Worm (Caenorhabditis elegans) whole organism, L4 larva: Measurements from ENCODE around the gene Y53C12B.1.

ENCODE experiments used
- F10B5.3 ChIP-seq: sonication (generic microtip); optimal IDR thresholded peaks from 2 replicates; lab custom pipeline; 2016; ENCODE audit warnings: mild to moderate bottlenecking, missing genetic modification characterization, missing compliant biosample characterization
- Y48G9A.11 ChIP-seq: fragments of 200-800 bp; sonication (Bioruptor generic); IDR thresholded peaks from 2 replicates; pipeline ENCODE4 v1.3.6; 2022; ENCODE audit warnings: missing genetic modification reagents, missing genetic modification characterization, missing compliant biosample characterization
- Y5F2A.4 ChIP-seq: fragments of 200-800 bp; sonication (Bioruptor generic); optimal IDR thresholded peaks from 2 replicates; lab custom pipeline; 2018; ENCODE audit warnings: mild to moderate bottlenecking, missing genetic modification characterization, missing compliant biosample characterization
- aly-2 ChIP-seq: sonication (generic microtip); optimal IDR thresholded peaks from 2 replicates; lab custom pipeline; 2018; ENCODE audit warnings: missing biosample characterization, missing genetic modification characterization
- ama-1 ChIP-seq: fragments of 150-350 bp; optimal IDR thresholded peaks from 2 replicates; lab custom pipeline; 2014; ENCODE audit warnings: inconsistent platforms, mixed read lengths
- ceh-20 ChIP-seq: fragments of 200-800 bp; sonication (Bioruptor generic); IDR thresholded peaks from 2 replicates; pipeline ENCODE4 v1.3.6; 2022; ENCODE audit warnings: missing genetic modification reagents, missing genetic modification characterization, missing compliant biosample characterization
- ceh-28 ChIP-seq: fragments of 150-350 bp; optimal IDR thresholded peaks from 2 replicates; lab custom pipeline; 2014; ENCODE audit warnings: missing biosample characterization, missing genetic modification reagents, missing genetic modification characterization
- cey-2 ChIP-seq: sonication (generic microtip); optimal IDR thresholded peaks from 3 replicates; lab custom pipeline; 2017; ENCODE audit warnings: missing genetic modification characterization, mild to moderate bottlenecking, missing compliant biosample characterization, antibody characterized with exemption, borderline replicate concordance; ENCODE audit not compliant: insufficient read depth
- daf-12 ChIP-seq: fragments of 150-350 bp; optimal IDR thresholded peaks from 2 replicates; lab custom pipeline; 2014; ENCODE audit warnings: missing biosample characterization, missing genetic modification reagents, missing genetic modification characterization
- dmd-6 ChIP-seq: fragments of 200-800 bp; sonication (Bioruptor generic); IDR thresholded peaks from 2 replicates; pipeline ENCODE4 v1.3.6; 2022; ENCODE audit warnings: missing genetic modification reagents, missing genetic modification characterization, missing compliant biosample characterization
- dmd-8 ChIP-seq: fragments of 200-800 bp; sonication (Bioruptor generic); IDR thresholded peaks from 2 replicates; pipeline ENCODE4 v1.3.6; 2022; ENCODE audit warnings: missing genetic modification characterization, missing compliant biosample characterization
- dmd-9 ChIP-seq: fragments of 200-800 bp; sonication (Bioruptor generic); IDR thresholded peaks from 2 replicates; pipeline ENCODE4 v1.3.6; 2022; ENCODE audit warnings: missing genetic modification reagents, missing genetic modification characterization, missing compliant biosample characterization
- dpl-1 ChIP-seq: fragments of 150-350 bp; optimal IDR thresholded peaks from 2 replicates; lab custom pipeline; 2014; ENCODE audit warnings: missing biosample characterization, missing genetic modification reagents, missing genetic modification characterization
- duxl-1 ChIP-seq: sonication (generic microtip); optimal IDR thresholded peaks from 2 replicates; lab custom pipeline; 2016; ENCODE audit warnings: mild to moderate bottlenecking, missing genetic modification characterization, moderate library complexity, missing compliant biosample characterization; ENCODE audit not compliant: poor library complexity
- egl-27 ChIP-seq: sonication (generic microtip); optimal IDR thresholded peaks from 3 replicates; lab custom pipeline; 2017; ENCODE audit warnings: missing biosample characterization, missing genetic modification reagents, missing genetic modification characterization
- fos-1 ChIP-seq: fragments of 150-350 bp; optimal IDR thresholded peaks from 2 replicates; lab custom pipeline; 2014; ENCODE audit warnings: missing biosample characterization, missing genetic modification characterization
- hif-1 ChIP-seq, 2 experiments: sonication (generic microtip); optimal IDR thresholded peaks; 2 replicates each; lab custom pipeline; 2016 to 2017; ENCODE audit warnings: missing compliant biosample characterization in 2 of 2, missing genetic modification characterization in 2 of 2, missing genetic modification reagents in 2 of 2, missing genotype in 2 of 2, mild to moderate bottlenecking in 1 of 2
- hlh-11 ChIP-seq: fragments of 200-800 bp; sonication (Bioruptor generic); optimal IDR thresholded peaks from 2 replicates; lab custom pipeline; 2018; ENCODE audit warnings: mild to moderate bottlenecking, missing genetic modification characterization, missing compliant biosample characterization
- hlh-30 ChIP-seq: sonication (generic microtip); optimal IDR thresholded peaks from 2 replicates; lab custom pipeline; 2017; ENCODE audit warnings: antibody characterized with exemption, mild to moderate bottlenecking, missing genetic modification characterization, missing compliant biosample characterization; ENCODE audit not compliant: insufficient read depth
- lim-7 ChIP-seq: fragments of 200-800 bp; sonication (Bioruptor generic); IDR thresholded peaks from 2 replicates; pipeline ENCODE4 v1.3.6; 2022; ENCODE audit warnings: missing genetic modification characterization, missing compliant biosample characterization
- lin-13 ChIP-seq: fragments of 150-350 bp; optimal IDR thresholded peaks from 2 replicates; lab custom pipeline; 2014; ENCODE audit warnings: missing biosample characterization, missing genetic modification reagents, missing genetic modification characterization
- lin-38 ChIP-seq: fragments of 200-800 bp; sonication (Bioruptor generic); IDR thresholded peaks from 2 replicates; pipeline ENCODE4 v1.3.6; 2022; ENCODE audit warnings: missing genetic modification reagents, missing genetic modification characterization, missing compliant biosample characterization
- lin-39 ChIP-seq: fragments of 150-350 bp; optimal IDR thresholded peaks from 2 replicates; lab custom pipeline; 2014; ENCODE audit warnings: missing biosample characterization, missing genetic modification reagents, missing genetic modification characterization
- lsy-2 ChIP-seq, 2 experiments: fragments of 150-350 bp in 1 of 2; sonication (generic microtip) in 1 of 2; optimal IDR thresholded peaks; 2 replicates each; lab custom pipeline; 2014 to 2017; ENCODE audit warnings: missing biosample characterization in 2 of 2, missing genetic modification characterization in 2 of 2
- mdt-29 ChIP-seq: fragments of 200-800 bp; sonication (Bioruptor generic); IDR thresholded peaks from 2 replicates; pipeline ENCODE4 v1.3.6; 2022; ENCODE audit warnings: missing genetic modification reagents, missing genetic modification characterization, missing compliant biosample characterization
- mes-2 ChIP-seq: sonication (generic microtip); optimal IDR thresholded peaks from 2 replicates; lab custom pipeline; 2016; ENCODE audit warnings: missing genotype, mild to moderate bottlenecking, missing genetic modification characterization, missing compliant biosample characterization; ENCODE audit not compliant: poor library complexity, severe bottlenecking
- mxl-2 ChIP-seq: fragments of 200-800 bp; sonication (Bioruptor generic); conservative IDR thresholded peaks from 2 replicates; pipeline ENCODE4 v1.3.6; 2022; ENCODE audit warnings: missing genetic modification reagents, missing genetic modification characterization, missing compliant biosample characterization
- mxl-3 ChIP-seq: fragments of 200-800 bp; sonication (Bioruptor generic); optimal IDR thresholded peaks from 2 replicates; lab custom pipeline; 2018; ENCODE audit warnings: mild to moderate bottlenecking, missing genetic modification characterization, missing compliant biosample characterization
- nhr-10 ChIP-seq: fragments of 150-350 bp; optimal IDR thresholded peaks from 2 replicates; lab custom pipeline; 2014; ENCODE audit warnings: missing biosample characterization, missing genetic modification characterization
- nhr-237 ChIP-seq: sonication (generic microtip); optimal IDR thresholded peaks from 2 replicates; lab custom pipeline; 2017; ENCODE audit warnings: missing biosample characterization, missing genetic modification characterization
- nhr-41 ChIP-seq: fragments of 200-800 bp; sonication (Bioruptor generic); IDR thresholded peaks from 2 replicates; pipeline ENCODE4 v1.3.6; 2022; ENCODE audit warnings: missing genetic modification reagents, missing genetic modification characterization, missing compliant biosample characterization
- nhr-42 ChIP-seq: fragments of 200-800 bp; sonication (Bioruptor generic); IDR thresholded peaks from 2 replicates; pipeline ENCODE4 v1.3.6; 2022; ENCODE audit warnings: missing genetic modification characterization, missing compliant biosample characterization
- nhr-48 ChIP-seq: sonication (generic microtip); optimal IDR thresholded peaks from 2 replicates; lab custom pipeline; 2016; ENCODE audit warnings: mild to moderate bottlenecking, missing genetic modification characterization, missing compliant biosample characterization
- nhr-6 ChIP-seq: fragments of 150-350 bp; optimal IDR thresholded peaks from 2 replicates; lab custom pipeline; 2014; ENCODE audit warnings: missing biosample characterization, missing genetic modification characterization
- nhr-76 ChIP-seq: fragments of 150-350 bp; optimal IDR thresholded peaks from 2 replicates; lab custom pipeline; 2014; ENCODE audit warnings: missing biosample characterization, missing genetic modification characterization
- nhr-77 ChIP-seq: fragments of 150-350 bp; optimal IDR thresholded peaks from 2 replicates; lab custom pipeline; 2014; ENCODE audit warnings: missing biosample characterization, missing genetic modification characterization
- php-3 ChIP-seq: fragments of 200-800 bp; sonication (Bioruptor generic); IDR thresholded peaks from 2 replicates; pipeline ENCODE4 v1.3.6; 2022; ENCODE audit warnings: missing genetic modification reagents, missing genetic modification characterization, missing compliant biosample characterization
- spr-1 ChIP-seq: sonication (generic microtip); optimal IDR thresholded peaks from 2 replicates; lab custom pipeline; 2016; ENCODE audit warnings: mild to moderate bottlenecking, missing genetic modification characterization, missing compliant biosample characterization
- tag-97 ChIP-seq: fragments of 200-800 bp; sonication (Bioruptor generic); IDR thresholded peaks from 2 replicates; pipeline ENCODE4 v1.3.6; 2022; ENCODE audit warnings: missing genetic modification characterization, missing compliant biosample characterization
- unc-130 ChIP-seq: sonication (generic microtip); optimal IDR thresholded peaks from 2 replicates; lab custom pipeline; 2016; ENCODE audit warnings: missing genetic modification reagents, missing genetic modification characterization, missing compliant biosample characterization
- vab-7 ChIP-seq: fragments of 200-800 bp; sonication (Bioruptor generic); IDR thresholded peaks from 2 replicates; pipeline ENCODE4 v1.3.6; 2022; ENCODE audit warnings: missing genetic modification reagents, missing genetic modification characterization, missing compliant biosample characterization
- zag-1 ChIP-seq: fragments of 150-350 bp; optimal IDR thresholded peaks from 2 replicates; lab custom pipeline; 2014; ENCODE audit warnings: missing biosample characterization, missing genetic modification characterization
- zfp-3 ChIP-seq: fragments of 200-800 bp; sonication (Bioruptor generic); conservative IDR thresholded peaks from 2 replicates; pipeline ENCODE4 v1.3.6; 2022; ENCODE audit warnings: missing genetic modification reagents, missing genetic modification characterization, missing compliant biosample characterization
- ztf-11 ChIP-seq: fragments of 150-350 bp; optimal IDR thresholded peaks from 2 replicates; lab custom pipeline; 2014; ENCODE audit warnings: missing biosample characterization, missing genetic modification characterization

Gene Y53C12B.1

ce11 chrII:9757651-9758282 is 11.9 kb upstream of the Y53C12B.1 start, which contains the start of gene shk-1 (continued):
- TF ChIP-seq zfp-3 (GFP tag; lab: Robert Waterston, UW) = no peak
- no peak for TF ChIP-seq lin-38 (GFP tag; lab: Robert Waterston, UW)
- TF ChIP-seq ama-1 (lab: Kevin White, UChicago) = no peak
- no peak for TF ChIP-seq zag-1 (tag; lab: Kevin White, UChicago)
- TF ChIP-seq nhr-77 = no peak
- no peak for TF ChIP-seq tag-97
- TF ChIP-seq dmd-9 (GFP tag; lab: Robert Waterston, UW) = no peak
- TF ChIP-seq mdt-29 (GFP tag; lab: Robert Waterston, UW) = no peak
- TF ChIP-seq dmd-8 (GFP tag; lab: Robert Waterston, UW) = no peak
- no peak for TF ChIP-seq lim-7 (GFP tag; lab: Robert Waterston, UW)
- TF ChIP-seq hlh-30 (tag; lab: Kevin White, UChicago) = peak; percentile 13
- TF ChIP-seq hlh-11 (tag; lab: Kevin White, UChicago) = peak; percentile 48
- no peak for TF ChIP-seq hif-1 (tag; optimal IDR thresholded peaks at IDR 0.05; lab: Kevin White, UChicago)
- no peak for TF ChIP-seq nhr-76 (tag; lab: Kevin White, UChicago)
- no peak for TF ChIP-seq nhr-48 (tag; lab: Kevin White, UChicago)

DNA sequence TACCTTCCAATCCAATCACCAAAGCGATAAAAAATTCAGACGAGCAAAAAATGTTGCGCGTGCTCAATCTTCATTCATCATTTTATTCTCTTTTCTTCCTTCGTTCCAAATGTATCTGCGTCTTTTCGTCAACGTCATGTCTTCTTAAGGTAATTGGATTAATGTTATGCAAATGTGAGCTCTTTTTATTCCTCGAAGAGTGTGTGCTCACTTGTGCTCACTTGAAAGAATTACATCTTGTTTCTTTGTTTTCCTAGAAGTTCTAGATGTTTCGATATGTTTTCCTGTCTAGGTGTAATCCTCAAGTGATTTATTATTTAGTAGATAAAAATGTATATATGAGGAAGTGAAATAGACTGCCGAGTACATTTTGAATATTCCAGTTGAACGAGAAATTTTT is 9.5 kb upstream of the Y53C12B.1 start:
- TF ChIP-seq ztf-11 (tag; lab: Kevin White, UChicago) = no peak
- TF ChIP-seq aly-2 (tag; lab: Kevin White, UChicago) = no peak
- TF ChIP-seq spr-1 = no peak
- TF ChIP-seq ceh-20 (GFP tag; lab: Robert Waterston, UW) = no peak
- no peak for TF ChIP-seq egl-27
- no peak for TF ChIP-seq fos-1 (tag; lab: Kevin White, UChicago)
- no peak for TF ChIP-seq nhr-6 (tag; lab: Kevin White, UChicago)

DNA sequence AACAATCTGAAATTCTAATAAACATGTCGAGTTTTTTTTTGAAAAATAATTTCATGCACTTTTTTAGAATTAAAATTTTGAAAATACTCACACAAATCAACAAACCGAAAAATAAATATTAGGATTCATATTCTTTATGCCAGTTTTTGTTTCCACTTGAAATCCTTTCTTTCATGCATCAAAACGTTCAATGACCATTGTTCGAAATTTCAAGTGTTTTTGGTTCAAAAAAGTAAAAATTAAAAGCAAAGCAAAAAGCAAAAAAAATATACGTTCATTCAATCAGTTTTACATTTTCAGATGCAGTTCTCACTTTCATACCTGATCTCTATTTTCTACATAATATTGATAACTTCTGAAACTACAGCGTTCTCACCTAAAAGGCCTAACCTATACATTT is 7.9 kb upstream of the Y53C12B.1 start, which contains the start of gene ZK1321.1:
TSS of gene ZK1321.1 (plus strand) at position 301 of the 400 bp plus-strand sequence.
- TF ChIP-seq cey-2 (tag; lab: Kevin White, UChicago) = no peak
- no peak for TF ChIP-seq hlh-11 (tag; lab: Kevin White, UChicago)
- no peak for TF ChIP-seq mes-2 (tag; lab: Kevin White, UChicago)
- no peak for TF ChIP-seq ceh-28
- no peak for TF ChIP-seq nhr-237 (tag; lab: Kevin White, UChicago)
- TF ChIP-seq dmd-8 (GFP tag; lab: Robert Waterston, UW) = no peak
- no peak for TF ChIP-seq Y48G9A.11 (GFP tag; lab: Robert Waterston, UW)
- TF ChIP-seq ztf-11 (tag; lab: Kevin White, UChicago) = no peak
- TF ChIP-seq mxl-2 = no peak

- TF ChIP-seq vab-7 = no peak
- TF ChIP-seq mxl-3 = peak; percentile 29
- peak; percentile 29 for TF ChIP-seq dmd-6 (GFP tag; lab: Robert Waterston, UW)
- peak; percentile 24 for TF ChIP-seq cey-2 (tag; lab: Kevin White, UChicago)
- no peak for TF ChIP-seq nhr-237 (tag; lab: Kevin White, UChicago)
- no peak for TF ChIP-seq daf-12
- TF ChIP-seq, all 104 proteins: peak for 3
Measured at ce11 chrII:9753056-9753455, 7.2 kb upstream of the Y53C12B.1 start, which contains the start of gene Y53C12B.7. Gene Y53C12B.7 (minus strand): TSS chrII:9753218.

- no peak for TF ChIP-seq F10B5.3 (tag; lab: Kevin White, UChicago)
- peak; percentile 44 for TF ChIP-seq mxl-3
- TF ChIP-seq lin-39 (tag; lab: Kevin White, UChicago) = no peak
- TF ChIP-seq unc-130 = no peak
- TF ChIP-seq nhr-41 (GFP tag; lab: Robert Waterston, UW) = no peak
- TF ChIP-seq nhr-76 (tag; lab: Kevin White, UChicago) = no peak
- TF ChIP-seq php-3 (GFP tag; lab: Robert Waterston, UW) = no peak
- no peak for TF ChIP-seq dpl-1
- no peak for TF ChIP-seq Y5F2A.4
- TF ChIP-seq nhr-42 (GFP tag; lab: Robert Waterston, UW) = no peak
- TF ChIP-seq duxl-1 (tag; lab: Kevin White, UChicago) = no peak
- peak in 1 of 2 experiments; percentile 32 for TF ChIP-seq lsy-2 (tag; optimal IDR thresholded peaks at IDR 0.05; lab: Kevin White, UChicago)
- no peak for TF ChIP-seq zfp-3 (GFP tag; lab: Robert Waterston, UW)
- TF ChIP-seq lin-13 (GFP tag; lab: Kevin White, UChicago) = no peak
- TF ChIP-seq nhr-10 (tag; lab: Kevin White, UChicago) = no peak
Measured at ce11 chrII:9752278-9752677, 6.4 kb upstream of the Y53C12B.1 start.
